Worm (Caenorhabditis elegans) whole organism, L3 larva: Measurements from ENCODE around the gene str-84.
A peak's percentile ranks its signal among the peaks of the same experiment; 100 is the strongest.

Experiments
- R02D3.7 ChIP-seq: fragments of 150-350 bp; optimal IDR thresholded peaks from 2 replicates; lab custom pipeline; 2014; ENCODE audit warnings: missing biosample characterization, missing genetic modification characterization
- ZK546.5 ChIP-seq: sonication (generic microtip); optimal IDR thresholded peaks from 2 replicates; lab custom pipeline; 2017; ENCODE audit warnings: missing biosample characterization, missing genetic modification characterization
- ama-1 ChIP-seq: fragments of 150-350 bp; optimal IDR thresholded peaks from 2 replicates; lab custom pipeline; 2018
- ceh-28 ChIP-seq: fragments of 150-350 bp; optimal IDR thresholded peaks from 2 replicates; lab custom pipeline; 2014; ENCODE audit warnings: missing biosample characterization, missing genetic modification reagents, missing genetic modification characterization
- ceh-82 ChIP-seq: fragments of 150-350 bp; optimal IDR thresholded peaks from 2 replicates; lab custom pipeline; 2014; ENCODE audit warnings: missing biosample characterization, missing genetic modification characterization
- ceh-9 ChIP-seq: sonication (generic microtip); optimal IDR thresholded peaks from 2 replicates; lab custom pipeline; 2018; ENCODE audit warnings: missing biosample characterization, missing genetic modification characterization
- daf-12 ChIP-seq: fragments of 150-350 bp; optimal IDR thresholded peaks from 2 replicates; lab custom pipeline; 2014; ENCODE audit warnings: missing biosample characterization, missing genetic modification reagents, missing genetic modification characterization
- egl-27 ChIP-seq: sonication (generic microtip); optimal IDR thresholded peaks from 4 replicates; lab custom pipeline; 2017; ENCODE audit warnings: missing biosample characterization, missing genetic modification reagents, missing genetic modification characterization
- elt-2 ChIP-seq: sonication (generic microtip); optimal IDR thresholded peaks from 2 replicates; lab custom pipeline; 2016; ENCODE audit warnings: missing genetic modification reagents, mild to moderate bottlenecking, missing genetic modification characterization, missing compliant biosample characterization
- elt-3 ChIP-seq, 3 experiments: fragments of 150-350 bp in 1 of 3; sonication (generic microtip) in 2 of 3; optimal IDR thresholded peaks; 2 replicates in 2 of 3; 4 replicates in 1 of 3; lab custom pipeline; 2014 to 2017; ENCODE audit warnings: missing biosample characterization in 3 of 3, missing genetic modification characterization in 3 of 3
- fkh-10 ChIP-seq: sonication (generic microtip); optimal IDR thresholded peaks from 2 replicates; lab custom pipeline; 2017; ENCODE audit warnings: missing biosample characterization, missing genetic modification reagents, missing genetic modification characterization
- fkh-2 ChIP-seq: fragments of 150-350 bp; optimal IDR thresholded peaks from 2 replicates; lab custom pipeline; 2014; ENCODE audit warnings: missing biosample characterization, missing genetic modification reagents, missing genetic modification characterization
- fos-1 ChIP-seq: fragments of 150-350 bp; optimal IDR thresholded peaks from 2 replicates; lab custom pipeline; 2014; ENCODE audit warnings: missing biosample characterization, missing genetic modification characterization
- hmg-11 ChIP-seq: sonication (generic microtip); optimal IDR thresholded peaks from 2 replicates; lab custom pipeline; 2016; ENCODE audit warnings: missing genetic modification characterization, missing compliant biosample characterization
- lin-15B ChIP-seq: fragments of 150-350 bp; optimal IDR thresholded peaks from 2 replicates; lab custom pipeline; 2014; ENCODE audit warnings: missing biosample characterization, missing genetic modification characterization
- mml-1 ChIP-seq: fragments of 150-350 bp; sonication (generic microtip); optimal IDR thresholded peaks from 3 replicates; lab custom pipeline; 2014; ENCODE audit warnings: missing biosample characterization, missing genetic modification characterization
- nfya-1 ChIP-seq: sonication (generic microtip); optimal IDR thresholded peaks from 2 replicates; lab custom pipeline; 2017; ENCODE audit warnings: missing genetic modification characterization, mild to moderate bottlenecking, missing compliant biosample characterization, antibody characterized with exemption, moderate library complexity; ENCODE audit not compliant: insufficient read depth
- nhr-11 ChIP-seq: fragments of 150-350 bp; optimal IDR thresholded peaks from 2 replicates; lab custom pipeline; 2014; ENCODE audit warnings: missing biosample characterization, missing genetic modification characterization
- nhr-12 ChIP-seq: fragments of 150-350 bp; optimal IDR thresholded peaks from 2 replicates; lab custom pipeline; 2014; ENCODE audit warnings: missing biosample characterization, missing genetic modification characterization
- nhr-23 ChIP-seq: fragments of 150-350 bp; optimal IDR thresholded peaks from 2 replicates; lab custom pipeline; 2014; ENCODE audit warnings: missing biosample characterization, missing genetic modification reagents, missing genetic modification characterization
- nhr-237 ChIP-seq: fragments of 150-350 bp; optimal IDR thresholded peaks from 2 replicates; lab custom pipeline; 2014; ENCODE audit warnings: missing biosample characterization, missing genetic modification characterization
- nhr-25 ChIP-seq: sonication (generic microtip); optimal IDR thresholded peaks from 2 replicates; lab custom pipeline; 2017; ENCODE audit warnings: missing biosample characterization, missing genetic modification characterization
- nhr-28 ChIP-seq: fragments of 150-350 bp; optimal IDR thresholded peaks from 2 replicates; lab custom pipeline; 2014; ENCODE audit warnings: missing biosample characterization, missing genetic modification characterization
- nhr-43 ChIP-seq: sonication (generic microtip); optimal IDR thresholded peaks from 2 replicates; lab custom pipeline; 2016; ENCODE audit warnings: mild to moderate bottlenecking, missing genetic modification characterization, missing compliant biosample characterization; ENCODE audit not compliant: poor library complexity, severe bottlenecking
- nhr-67 ChIP-seq: fragments of 150-350 bp; optimal IDR thresholded peaks from 2 replicates; lab custom pipeline; 2014; ENCODE audit warnings: missing biosample characterization, missing genetic modification characterization
- nhr-76 ChIP-seq: fragments of 150-350 bp; sonication (generic microtip); optimal IDR thresholded peaks from 5 replicates; lab custom pipeline; 2014; ENCODE audit warnings: missing biosample characterization, missing genetic modification characterization
- pha-4 ChIP-seq: fragments of 150-350 bp; optimal IDR thresholded peaks from 2 replicates; lab custom pipeline; 2014; ENCODE audit warnings: missing biosample characterization, missing genetic modification reagents, missing genetic modification characterization
- pqm-1 ChIP-seq: fragments of 150-350 bp; optimal IDR thresholded peaks from 2 replicates; lab custom pipeline; 2017; ENCODE audit warnings: missing biosample characterization, missing genetic modification characterization, inconsistent platforms
- sea-2 ChIP-seq: fragments of 150-350 bp; sonication (generic microtip); optimal IDR thresholded peaks from 4 replicates; lab custom pipeline; 2014; ENCODE audit warnings: missing biosample characterization, missing genetic modification reagents, missing genetic modification characterization
- skn-1 ChIP-seq: fragments of 150-350 bp; optimal IDR thresholded peaks from 2 replicates; lab custom pipeline; 2014; ENCODE audit warnings: missing biosample characterization, missing genetic modification characterization
- snpc-4 ChIP-seq: fragments of 150-350 bp; optimal IDR thresholded peaks from 2 replicates; lab custom pipeline; 2014; ENCODE audit warnings: missing biosample characterization, missing genetic modification characterization
- unc-39 ChIP-seq: sonication (generic microtip); optimal IDR thresholded peaks from 4 replicates; lab custom pipeline; 2017; ENCODE audit warnings: missing biosample characterization, missing genetic modification characterization
- unc-62 ChIP-seq: fragments of 150-350 bp; sonication (generic microtip); optimal IDR thresholded peaks from 4 replicates; lab custom pipeline; 2014; ENCODE audit warnings: missing biosample characterization, missing genetic modification reagents, missing genetic modification characterization
- ztf-11 ChIP-seq: fragments of 150-350 bp; optimal IDR thresholded peaks from 2 replicates; lab custom pipeline; 2014; ENCODE audit warnings: missing biosample characterization, missing genetic modification characterization
- ztf-4 ChIP-seq: fragments of 150-350 bp; optimal IDR thresholded peaks from 2 replicates; lab custom pipeline; 2014; ENCODE audit warnings: missing biosample characterization, missing genetic modification characterization

Gene str-84

DNA sequence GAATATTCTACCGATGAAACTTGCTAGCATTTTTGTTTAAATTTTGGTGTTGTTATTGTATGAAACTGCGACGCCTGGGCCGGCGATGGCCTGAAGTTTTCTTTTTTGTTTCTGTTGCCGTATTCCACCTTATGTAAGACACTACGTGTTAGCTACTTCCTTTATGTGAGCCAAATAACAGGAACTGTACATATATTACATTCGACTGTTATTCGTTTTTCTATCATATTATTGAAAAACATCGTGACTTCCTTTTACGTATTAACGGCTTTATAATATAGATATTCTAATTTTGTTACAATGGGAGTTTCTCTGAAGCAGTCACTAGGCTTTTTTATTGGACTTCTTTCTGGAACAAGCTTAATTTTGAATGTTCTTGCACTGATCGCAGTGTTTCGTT lies 24.5 kb upstream of the str-84 start, which contains the start of gene srx-3:
Gene srx-3, plus strand, starts transcription at position 301 of the 400 bp plus-strand sequence.
- no peak for TF ChIP-seq nhr-237 (tag; lab: Kevin White, UChicago)
- no peak for TF ChIP-seq ceh-28 (tag; lab: Kevin White, UChicago)
- TF ChIP-seq R02D3.7 (tag; lab: Kevin White, UChicago): no peak
- no peak for TF ChIP-seq ama-1
- no peak for TF ChIP-seq sea-2 (GFP tag; lab: Kevin White, UChicago)

DNA sequence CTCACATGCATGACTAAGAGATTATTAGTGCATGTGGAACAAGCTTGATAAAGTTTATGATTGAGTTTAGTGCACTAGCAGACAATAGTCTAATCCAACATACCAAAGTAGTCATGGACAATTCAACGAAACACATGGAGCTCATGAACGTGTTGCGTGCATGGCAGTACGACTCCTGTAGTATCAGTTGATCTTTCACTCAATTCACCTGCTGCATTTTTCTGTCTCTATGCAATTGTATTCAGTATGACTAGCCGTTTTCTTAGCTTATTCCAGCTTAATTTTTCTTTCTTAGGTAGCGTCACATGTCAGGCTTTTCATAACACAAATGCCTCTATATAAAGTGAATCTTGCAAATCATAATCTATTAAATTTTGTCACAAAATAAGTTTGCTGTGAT lies 22.5 kb upstream of the str-84 start, which contains the start of gene srx-1:
Gene srx-1, plus strand, starts transcription at position 382 of the 400 bp plus-strand sequence.
- TF ChIP-seq ceh-9: no peak
- no peak for TF ChIP-seq fkh-2
- no peak for TF ChIP-seq nhr-23 (tag; lab: Kevin White, UChicago)
- TF ChIP-seq lin-15B (tag; lab: Kevin White, UChicago): no peak
- no peak for TF ChIP-seq ztf-11 (tag; lab: Kevin White, UChicago)
- TF ChIP-seq pqm-1 (tag; lab: Kevin White, UChicago): no peak
- no peak for TF ChIP-seq nfya-1
- no peak for TF ChIP-seq snpc-4 (tag; lab: Kevin White, UChicago)
- TF ChIP-seq nhr-237 (tag; lab: Kevin White, UChicago): no peak
- no peak for TF ChIP-seq nhr-43 (tag; lab: Kevin White, UChicago)
- no peak for TF ChIP-seq ZK546.5
- no peak for TF ChIP-seq nhr-12 (tag; lab: Kevin White, UChicago)
- no peak for TF ChIP-seq ceh-82 (tag; lab: Kevin White, UChicago)
- TF ChIP-seq elt-3 (tag; optimal IDR thresholded peaks at IDR 0.05; lab: Kevin White, UChicago): no peak
- TF ChIP-seq nhr-11 (tag; lab: Kevin White, UChicago): no peak
- no peak for TF ChIP-seq hmg-11

DNA sequence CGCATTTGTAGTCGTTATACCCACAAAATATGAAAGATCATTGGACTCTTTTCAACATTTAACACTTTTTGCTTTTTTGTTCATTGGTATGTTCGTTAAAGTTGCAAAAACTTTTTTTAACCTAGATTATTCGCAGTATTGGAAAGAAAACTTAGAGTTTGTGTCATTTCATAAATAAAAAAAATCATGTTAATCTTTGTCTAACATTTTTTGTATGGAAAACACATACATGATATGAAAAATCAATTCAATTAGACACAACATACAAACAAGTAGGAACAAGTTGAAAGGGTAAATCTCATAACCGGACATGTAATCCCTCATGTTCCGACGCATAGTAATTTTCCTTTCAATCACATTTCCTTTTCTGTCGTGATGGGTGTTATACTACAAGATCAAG lies 20.4 kb upstream of the str-84 start, which contains the start of gene F59E11.2:
Gene F59E11.2, plus strand, starts transcription at position 301 of the 400 bp plus-strand sequence.
- TF ChIP-seq mml-1 (tag; lab: Kevin White, UChicago) (no peak), ceh-9 (no peak), snpc-4 (tag; lab: Kevin White, UChicago) (no peak), nhr-237 (tag; lab: Kevin White, UChicago) (no peak), ztf-4 (tag; lab: Kevin White, UChicago) (no peak), pha-4 (tag; lab: Kevin White, UChicago) (no peak), daf-12 (no peak), skn-1 (tag; lab: Kevin White, UChicago) (no peak), lin-15B (tag; lab: Kevin White, UChicago) (no peak), elt-2 (tag; lab: Kevin White, UChicago) (no peak), unc-39 (tag; lab: Kevin White, UChicago) (no peak), hmg-11 (no peak)

DNA sequence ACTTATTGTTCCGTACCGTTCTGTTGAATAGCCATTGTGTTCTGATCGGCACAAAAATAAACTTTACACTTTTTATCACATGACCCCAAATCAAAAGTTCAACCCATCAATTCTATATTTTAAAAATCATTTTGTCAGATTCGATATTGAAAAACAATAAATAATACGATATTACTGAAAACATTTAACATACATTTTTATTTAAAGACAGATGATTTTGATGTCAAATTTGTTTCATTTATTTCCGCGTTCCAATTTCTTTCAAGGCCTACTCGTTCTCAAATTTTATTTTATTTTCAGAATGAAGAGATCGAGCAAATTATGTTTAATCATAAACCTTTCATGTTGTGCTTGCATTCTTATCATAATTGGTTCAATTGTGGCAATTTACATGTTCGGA lies 14.1 kb upstream of the str-84 start, which contains the start of gene F59E11.5:
Gene F59E11.5, plus strand, starts transcription at position 301 of the 400 bp plus-strand sequence.
- TF ChIP-seq fos-1 (tag; lab: Kevin White, UChicago): no peak
- TF ChIP-seq fkh-10 (GFP tag; lab: Kevin White, UChicago): no peak
- no peak for TF ChIP-seq elt-3 (tag; optimal IDR thresholded peaks at IDR 0.05; lab: Kevin White, UChicago)
- TF ChIP-seq snpc-4 (tag; lab: Kevin White, UChicago): no peak
- no peak for TF ChIP-seq nhr-76 (tag; lab: Kevin White, UChicago)
- no peak for TF ChIP-seq nhr-23 (tag; lab: Kevin White, UChicago)
- TF ChIP-seq nhr-237 (tag; lab: Kevin White, UChicago): no peak
- TF ChIP-seq nhr-67: no peak
- no peak for TF ChIP-seq unc-62
- TF ChIP-seq nhr-28 (tag; lab: Kevin White, UChicago): no peak
- no peak for TF ChIP-seq ceh-9
- TF ChIP-seq lin-15B (tag; lab: Kevin White, UChicago): no peak
- TF ChIP-seq daf-12: no peak
- no peak for TF ChIP-seq nhr-11 (tag; lab: Kevin White, UChicago)
- TF ChIP-seq egl-27: no peak

DNA sequence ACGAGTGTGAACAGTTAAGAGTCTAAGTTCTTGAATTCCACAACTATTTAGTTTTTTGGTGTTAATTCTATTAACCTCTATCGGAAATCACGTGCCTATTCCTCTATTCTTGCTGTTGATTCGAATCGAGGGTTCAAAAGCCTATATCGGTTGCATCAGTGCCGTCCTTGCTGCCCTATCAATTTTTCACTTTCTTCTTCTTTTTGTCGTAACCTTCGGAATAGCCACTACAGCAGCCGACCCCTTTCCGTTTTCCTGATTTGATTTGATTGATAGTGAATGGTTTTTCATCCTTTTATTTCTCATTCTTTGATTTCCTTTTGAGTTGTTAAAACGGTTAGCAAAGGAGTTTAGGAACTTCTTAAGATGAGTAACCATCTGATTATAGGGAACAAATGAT lies 13.5 kb upstream of the str-84 start:
- peak; percentile 52 for TF ChIP-seq nhr-23 (tag; lab: Kevin White, UChicago)
- TF ChIP-seq elt-3 (tag; optimal IDR thresholded peaks at IDR 0.05; lab: Kevin White, UChicago): peak in 2 of 3 experiments; percentile 21 to 33
- no peak for TF ChIP-seq R02D3.7 (tag; lab: Kevin White, UChicago)
- peak; percentile 68 for TF ChIP-seq nhr-43 (tag; lab: Kevin White, UChicago)
- no peak for TF ChIP-seq egl-27
- peak; percentile 16 for TF ChIP-seq nhr-25 (tag; lab: Kevin White, UChicago)
- TF ChIP-seq, all 47 proteins: peak for 4
